Worm (Caenorhabditis elegans) whole organism, L1 larva: ENCODE results near the gene C46F11.5.
A peak's percentile ranks its signal among the peaks of the same experiment; 100 is the strongest.

Source experiments
- C04F5.9 ChIP-seq: sonication (generic microtip); optimal IDR thresholded peaks from 2 replicates; lab custom pipeline; 2016; ENCODE audit warnings: missing genetic modification characterization, missing compliant biosample characterization
- F16B12.6 ChIP-seq: fragments of 150-350 bp; optimal IDR thresholded peaks from 2 replicates; lab custom pipeline; 2014; ENCODE audit warnings: missing biosample characterization, missing genetic modification characterization
- aha-1 ChIP-seq: fragments of 150-350 bp; optimal IDR thresholded peaks from 2 replicates; lab custom pipeline; 2014; ENCODE audit warnings: missing biosample characterization, missing genetic modification characterization
- alr-1 ChIP-seq: fragments of 200-800 bp; sonication (Bioruptor generic); optimal IDR thresholded peaks from 2 replicates; lab custom pipeline; 2018; ENCODE audit warnings: borderline replicate concordance, mild to moderate bottlenecking, missing genetic modification characterization, missing compliant biosample characterization
- aly-2 ChIP-seq: fragments of 150-350 bp; optimal IDR thresholded peaks from 2 replicates; lab custom pipeline; 2014; ENCODE audit warnings: missing biosample characterization, missing genetic modification characterization
- blmp-1 ChIP-seq: fragments of 150-350 bp; optimal IDR thresholded peaks from 2 replicates; lab custom pipeline; 2014; ENCODE audit warnings: missing biosample characterization, missing genetic modification characterization
- ceh-8 ChIP-seq: fragments of 200-800 bp; sonication (Bioruptor generic); optimal IDR thresholded peaks from 2 replicates; lab custom pipeline; 2018; ENCODE audit warnings: mild to moderate bottlenecking, missing genetic modification characterization, moderate library complexity, missing compliant biosample characterization
- ceh-82 ChIP-seq, 3 experiments: fragments of 150-350 bp in 1 of 3; sonication (generic microtip) in 2 of 3; optimal IDR thresholded peaks; 2 replicates each; lab custom pipeline; 2014 to 2017; ENCODE audit warnings: missing biosample characterization in 3 of 3, missing genetic modification characterization in 3 of 3
- ceh-90 ChIP-seq: sonication (generic microtip); optimal IDR thresholded peaks from 2 replicates; lab custom pipeline; 2016; ENCODE audit warnings: missing genetic modification characterization, missing compliant biosample characterization
- dpl-1 ChIP-seq, 3 experiments: fragments of 150-350 bp in 2 of 3; sonication (generic microtip) in 1 of 3; optimal IDR thresholded peaks; 2 replicates each; lab custom pipeline; 2014 to 2017; ENCODE audit warnings: missing biosample characterization in 3 of 3, missing genetic modification characterization in 3 of 3, missing genetic modification reagents in 3 of 3
- efl-1 ChIP-seq, 4 experiments: fragments of 150-350 bp; optimal IDR thresholded peaks in 3 of 4; peaks in 1 of 4; 1 replicate in 1 of 4; 2 replicates in 3 of 4; lab custom pipeline; 2014; ENCODE audit warnings: missing biosample characterization in 2 of 4, missing genetic modification characterization in 2 of 4, missing genetic modification reagents in 2 of 4
- egl-13 ChIP-seq: sonication (generic microtip); optimal IDR thresholded peaks from 2 replicates; lab custom pipeline; 2016; ENCODE audit warnings: missing genotype, missing genetic modification reagents, missing genetic modification characterization, missing compliant biosample characterization
- elt-2 ChIP-seq: sonication (generic microtip); optimal IDR thresholded peaks from 2 replicates; lab custom pipeline; 2016; ENCODE audit warnings: missing genetic modification characterization, mild to moderate bottlenecking, inconsistent platforms, missing compliant biosample characterization, missing genetic modification reagents
- elt-3 ChIP-seq, 6 experiments: fragments of 150-350 bp in 1 of 6; sonication (generic microtip); optimal IDR thresholded peaks; 2 replicates each; lab custom pipeline; 2017 to 2018; ENCODE audit warnings: missing biosample characterization in 6 of 6, missing genetic modification characterization in 6 of 6, inconsistent platforms in 1 of 6
- fkh-10 ChIP-seq: sonication (generic microtip); optimal IDR thresholded peaks from 2 replicates; lab custom pipeline; 2017; ENCODE audit warnings: missing biosample characterization, missing genetic modification reagents, missing genetic modification characterization
- fkh-8 ChIP-seq: sonication (generic microtip); optimal IDR thresholded peaks from 2 replicates; lab custom pipeline; 2016; ENCODE audit warnings: mild to moderate bottlenecking, missing genetic modification characterization, missing compliant biosample characterization
- fos-1 ChIP-seq: fragments of 150-350 bp; optimal IDR thresholded peaks from 2 replicates; lab custom pipeline; 2014; ENCODE audit warnings: missing biosample characterization, missing genetic modification characterization
- hlh-17 ChIP-seq: fragments of 200-800 bp; sonication (Bioruptor generic); optimal IDR thresholded peaks from 2 replicates; lab custom pipeline; 2018; ENCODE audit warnings: missing genetic modification characterization, mild to moderate bottlenecking, missing compliant biosample characterization, moderate library complexity, borderline replicate concordance
- irx-1 ChIP-seq: sonication (generic microtip); optimal IDR thresholded peaks from 2 replicates; lab custom pipeline; 2016; ENCODE audit warnings: missing genetic modification characterization, missing compliant biosample characterization
- jun-1 ChIP-seq: fragments of 150-350 bp; optimal IDR thresholded peaks from 2 replicates; lab custom pipeline; 2014; ENCODE audit warnings: missing biosample characterization, missing genetic modification reagents, missing genetic modification characterization
- lin-14 ChIP-seq: fragments of 200-800 bp; sonication (Bioruptor generic); optimal IDR thresholded peaks from 2 replicates; lab custom pipeline; 2018; ENCODE audit warnings: mild to moderate bottlenecking, missing genetic modification characterization, moderate library complexity, missing compliant biosample characterization
- lin-35 ChIP-seq, 2 experiments: fragments of 150-350 bp; optimal IDR thresholded peaks; 2 replicates each; lab custom pipeline; 2014; ENCODE audit warnings: missing biosample characterization in 2 of 2, missing genetic modification characterization in 2 of 2, missing genetic modification reagents in 2 of 2
- lsy-2 ChIP-seq, 2 experiments: fragments of 150-350 bp; optimal IDR thresholded peaks; 2 replicates each; lab custom pipeline; 2014; ENCODE audit warnings: missing biosample characterization in 2 of 2, missing genetic modification characterization in 2 of 2
- mab-9 ChIP-seq: fragments of 200-800 bp; sonication (Bioruptor generic); IDR thresholded peaks from 2 replicates; pipeline ENCODE4 v1.3.6; 2022; ENCODE audit warnings: missing genetic modification reagents, missing genetic modification characterization, missing compliant biosample characterization
- mdl-1 ChIP-seq, 2 experiments: fragments of 150-350 bp; optimal IDR thresholded peaks; 2 replicates each; lab custom pipeline; 2014 to 2017; ENCODE audit warnings: missing biosample characterization in 2 of 2, missing genetic modification characterization in 2 of 2, inconsistent platforms in 1 of 2
- mef-2 ChIP-seq: fragments of 150-350 bp; optimal IDR thresholded peaks from 2 replicates; lab custom pipeline; 2014; ENCODE audit warnings: missing biosample characterization, missing genetic modification characterization
- mep-1 ChIP-seq: fragments of 150-350 bp; optimal IDR thresholded peaks from 2 replicates; lab custom pipeline; 2014; ENCODE audit warnings: missing biosample characterization, missing genetic modification characterization
- nhr-20 ChIP-seq: sonication (generic microtip); optimal IDR thresholded peaks from 2 replicates; lab custom pipeline; 2016; ENCODE audit warnings: mild to moderate bottlenecking, missing genetic modification characterization, missing compliant biosample characterization
- nhr-71 ChIP-seq: sonication (generic microtip); optimal IDR thresholded peaks from 2 replicates; lab custom pipeline; 2016; ENCODE audit warnings: mild to moderate bottlenecking, missing genetic modification characterization, moderate library complexity, missing compliant biosample characterization
- nhr-77 ChIP-seq: fragments of 150-350 bp; optimal IDR thresholded peaks from 2 replicates; lab custom pipeline; 2014; ENCODE audit warnings: missing biosample characterization, missing genetic modification characterization
- nhr-84 ChIP-seq: sonication (generic microtip); optimal IDR thresholded peaks from 2 replicates; lab custom pipeline; 2017; ENCODE audit warnings: missing biosample characterization, missing genetic modification characterization
- nhr-85 ChIP-seq: sonication (generic microtip); peaks from one replicate; lab custom pipeline; 2016; ENCODE audit warnings: missing genetic modification characterization, inconsistent platforms, missing compliant biosample characterization
- pax-3 ChIP-seq: fragments of 200-800 bp; sonication (Bioruptor generic); optimal IDR thresholded peaks from 2 replicates; lab custom pipeline; 2018; ENCODE audit warnings: mild to moderate bottlenecking, missing genetic modification characterization, moderate library complexity, missing compliant biosample characterization
- pqm-1 ChIP-seq: sonication (generic microtip); optimal IDR thresholded peaks from 3 replicates; lab custom pipeline; 2017; ENCODE audit warnings: missing biosample characterization, missing genetic modification characterization
- skn-1 ChIP-seq: fragments of 150-350 bp; optimal IDR thresholded peaks from 2 replicates; lab custom pipeline; 2014; ENCODE audit warnings: missing biosample characterization, missing genetic modification characterization
- snpc-4 ChIP-seq: fragments of 150-350 bp; optimal IDR thresholded peaks from 2 replicates; lab custom pipeline; 2014; ENCODE audit warnings: missing biosample characterization, missing genetic modification characterization
- snu-23 ChIP-seq: sonication (generic microtip); optimal IDR thresholded peaks from 2 replicates; lab custom pipeline; 2016; ENCODE audit warnings: missing genetic modification characterization, missing compliant biosample characterization
- sup-37 ChIP-seq: fragments of 200-800 bp; sonication (Bioruptor generic); optimal IDR thresholded peaks from 2 replicates; lab custom pipeline; 2018; ENCODE audit warnings: mild to moderate bottlenecking, missing genetic modification characterization, missing compliant biosample characterization
- swsn-7 ChIP-seq: sonication (generic microtip); optimal IDR thresholded peaks from 2 replicates; lab custom pipeline; 2016; ENCODE audit warnings: missing genetic modification characterization, missing compliant biosample characterization
- tbx-2 ChIP-seq: sonication (generic microtip); optimal IDR thresholded peaks from 2 replicates; lab custom pipeline; 2016; ENCODE audit warnings: missing genetic modification characterization, missing compliant biosample characterization
- unc-98 ChIP-seq: fragments of 200-800 bp; sonication (Bioruptor generic); IDR thresholded peaks from 2 replicates; pipeline ENCODE4 v1.3.6; 2022; ENCODE audit warnings: missing genetic modification characterization, missing compliant biosample characterization
- xbp-1 ChIP-seq: sonication (generic microtip); optimal IDR thresholded peaks from 2 replicates; lab custom pipeline; 2016; ENCODE audit warnings: missing genetic modification characterization, missing compliant biosample characterization
- zip-4 ChIP-seq: fragments of 200-800 bp; sonication (Bioruptor generic); optimal IDR thresholded peaks from 2 replicates; lab custom pipeline; 2018; ENCODE audit warnings: mild to moderate bottlenecking, missing genetic modification characterization, moderate library complexity, missing compliant biosample characterization

Gene C46F11.5

ce11 chrIII:3703397-3703796 is 46.0 kb upstream of the C46F11.5 start, which contains the start of gene C14B1.3:
TSS of gene C14B1.3 (plus strand) at chrIII:3703564.
- TF ChIP-seq dpl-1 (GFP tag; optimal IDR thresholded peaks at IDR 0.05; lab: Kevin White, UChicago): peak in 1 of 3 experiments; percentile 28
- TF ChIP-seq lsy-2 (tag; optimal IDR thresholded peaks at IDR 0.05; lab: Kevin White, UChicago): peak; percentile 28 to 32
- peak; percentile 3 for TF ChIP-seq mep-1 (tag; lab: Kevin White, UChicago)
- no peak for TF ChIP-seq alr-1 (tag; lab: Kevin White, UChicago)
- TF ChIP-seq ceh-8 (GFP tag; lab: Kevin White, UChicago): no peak
- no peak for TF ChIP-seq snpc-4
- peak in 1 of 6 experiments; percentile 21 for TF ChIP-seq elt-3 (tag; optimal IDR thresholded peaks at IDR 0.05; lab: Kevin White, UChicago)
- TF ChIP-seq nhr-77 (tag; lab: Kevin White, UChicago): no peak
- TF ChIP-seq irx-1 (tag; lab: Kevin White, UChicago): no peak
- no peak for TF ChIP-seq nhr-85 (tag; lab: Kevin White, UChicago)
- TF ChIP-seq nhr-20 (tag; lab: Kevin White, UChicago): no peak
- TF ChIP-seq C04F5.9 (tag; lab: Kevin White, UChicago): no peak
- TF ChIP-seq aly-2 (tag; lab: Kevin White, UChicago): no peak
- no peak for TF ChIP-seq fkh-8
- no peak for TF ChIP-seq fos-1
- no peak for TF ChIP-seq pax-3 (tag; lab: Kevin White, UChicago)
- peak in 1 of 2 experiments; percentile 29 for TF ChIP-seq mdl-1 (tag; optimal IDR thresholded peaks at IDR 0.05; lab: Kevin White, UChicago)
- no peak for TF ChIP-seq mef-2 (tag; lab: Kevin White, UChicago)
- TF ChIP-seq nhr-71: peak; percentile 39
- no peak for TF ChIP-seq hlh-17 (GFP tag; lab: Kevin White, UChicago)
- TF ChIP-seq snu-23 (GFP tag; lab: Kevin White, UChicago): peak; percentile 4
- TF ChIP-seq tbx-2 (tag; lab: Kevin White, UChicago): no peak
- no peak for TF ChIP-seq efl-1 (optimal IDR thresholded peaks at IDR 0.05; lab: Kevin White, UChicago)
- peak; percentile 10 to 91 for TF ChIP-seq efl-1 (GFP tag; optimal IDR thresholded peaks at IDR 0.05 in 1 of 2; lab: Kevin White, UChicago)
- TF ChIP-seq egl-13: no peak
- no peak for TF ChIP-seq unc-98 (GFP tag; lab: Robert Waterston, UW)
- TF ChIP-seq ceh-90 (tag; lab: Kevin White, UChicago): no peak
- peak in 2 of 3 experiments; percentile 6 to 31 for TF ChIP-seq ceh-82 (tag; optimal IDR thresholded peaks at IDR 0.05; lab: Kevin White, UChicago)
- peak; percentile 87 for TF ChIP-seq skn-1 (tag; lab: Kevin White, UChicago)
- peak; percentile 15 to 56 for TF ChIP-seq lin-35 (GFP tag; optimal IDR thresholded peaks at IDR 0.05; lab: Kevin White, UChicago)
- TF ChIP-seq mab-9: no peak
- TF ChIP-seq sup-37 (GFP tag; lab: Kevin White, UChicago): no peak
- TF ChIP-seq jun-1 (tag; lab: Kevin White, UChicago): peak; percentile 17
- TF ChIP-seq lin-14 (GFP tag; lab: Kevin White, UChicago): peak; percentile 66
- no peak for TF ChIP-seq blmp-1 (tag; lab: Kevin White, UChicago)
- TF ChIP-seq zip-4 (GFP tag; lab: Kevin White, UChicago): peak; percentile 30
- TF ChIP-seq aha-1 (tag; lab: Kevin White, UChicago): no peak
- TF ChIP-seq nhr-84 (tag; lab: Kevin White, UChicago): no peak
- no peak for TF ChIP-seq swsn-7
- TF ChIP-seq elt-2 (tag; lab: Kevin White, UChicago): no peak
- TF ChIP-seq fkh-10 (GFP tag; lab: Kevin White, UChicago): no peak
- no peak for TF ChIP-seq F16B12.6 (tag; lab: Kevin White, UChicago)
- TF ChIP-seq pqm-1 (tag; lab: Kevin White, UChicago): no peak
- peak; percentile 1 for TF ChIP-seq xbp-1 (tag; lab: Kevin White, UChicago)
